Fruit fly (Drosophila melanogaster) whole organism, embryonic: Measurements from ENCODE around the gene HIP-R.
"Not testable (repeated sequence)": the region's sequence is repeated elsewhere in the genome, so short reads cannot be mapped to it uniquely, and the experiment has no call there.

Experiments
- BEAF-32 ChIP-seq: fragments of 200-800 bp; sonication (Bioruptor generic); optimal IDR thresholded peaks from 3 replicates; lab custom pipeline; 2017; ENCODE audit warnings: missing biosample characterization, missing genetic modification characterization, mild to moderate bottlenecking, moderate library complexity, missing genetic modification reagents
- Bgb ChIP-seq: fragments of 200-800 bp; sonication (Bioruptor generic); IDR thresholded peaks from 2 replicates; pipeline ENCODE4 v1.3.6; 2022; ENCODE audit warnings: missing biosample characterization, missing genetic modification characterization; ENCODE audit not compliant: partially characterized antibody
- Bteb2 ChIP-seq: fragments of 200-800 bp; sonication (Bioruptor generic); optimal IDR thresholded peaks from 2 replicates; lab custom pipeline; 2016; ENCODE audit warnings: missing biosample characterization, missing genetic modification characterization
- CG13624 ChIP-seq: fragments of 200-800 bp; sonication (Bioruptor generic); optimal IDR thresholded peaks from 2 replicates; lab custom pipeline; 2016; ENCODE audit warnings: missing biosample characterization, missing genetic modification characterization
- CG16813 ChIP-seq: fragments of 200-800 bp; sonication (Bioruptor generic); IDR thresholded peaks from 3 replicates; pipeline ENCODE4 v1.3.6; 2022; ENCODE audit warnings: missing biosample characterization, missing genetic modification characterization; ENCODE audit not compliant: partially characterized antibody
- CG2116 ChIP-seq: fragments of 200-800 bp; sonication (Bioruptor generic); optimal IDR thresholded peaks from 3 replicates; lab custom pipeline; 2018; ENCODE audit warnings: missing biosample characterization, mild to moderate bottlenecking, missing genetic modification characterization
- CG34224 ChIP-seq: fragments of 200-800 bp; sonication (Bioruptor generic); IDR thresholded peaks from 3 replicates; pipeline ENCODE4 v1.3.6; 2022; ENCODE audit warnings: missing biosample characterization, missing genetic modification characterization; ENCODE audit not compliant: partially characterized antibody
- CG7271 ChIP-seq: fragments of 200-800 bp; sonication (Bioruptor generic); optimal IDR thresholded peaks from 2 replicates; lab custom pipeline; 2018; ENCODE audit warnings: missing biosample characterization, mild to moderate bottlenecking, missing genetic modification characterization, moderate library complexity
- CG8089 ChIP-seq: fragments of 200-800 bp; sonication (Bioruptor generic); optimal IDR thresholded peaks from 3 replicates; lab custom pipeline; 2016; ENCODE audit warnings: missing biosample characterization, missing genetic modification characterization
- CG9876 ChIP-seq: fragments of 200-800 bp; sonication (Bioruptor generic); optimal IDR thresholded peaks from 2 replicates; lab custom pipeline; 2016; ENCODE audit warnings: missing biosample characterization, missing genetic modification characterization
- D19B ChIP-seq: fragments of 200-800 bp; sonication (Bioruptor generic); optimal IDR thresholded peaks from 2 replicates; lab custom pipeline; 2017; ENCODE audit warnings: missing biosample characterization, mild to moderate bottlenecking, missing genetic modification characterization
- Dll ChIP-seq: fragments of 200-800 bp; sonication (Bioruptor generic); IDR thresholded peaks from 4 replicates; pipeline ENCODE4 v1.3.6; 2022; ENCODE audit warnings: missing biosample characterization, missing genetic modification characterization; ENCODE audit not compliant: partially characterized antibody
- Dref ChIP-seq: fragments of 200-800 bp; sonication (Bioruptor generic); IDR thresholded peaks from 2 replicates; pipeline ENCODE4 v1.3.6; 2022; ENCODE audit warnings: missing biosample characterization, missing genetic modification characterization
- HLH4C ChIP-seq: fragments of 200-800 bp; sonication (Bioruptor generic); IDR thresholded peaks from 3 replicates; pipeline ENCODE4 v1.3.6; 2022; ENCODE audit warnings: missing biosample characterization, missing genetic modification characterization; ENCODE audit not compliant: partially characterized antibody
- Hr78 ChIP-seq, 2 experiments: fragments of 200-800 bp in 1 of 2; fragments of >200 bp in 1 of 2; sonication (Bioruptor generic) in 1 of 2; optimal IDR thresholded peaks; 2 replicates each; lab custom pipeline; 2017 to 2019; ENCODE audit warnings: missing biosample characterization in 2 of 2, missing genetic modification characterization in 2 of 2, mild to moderate bottlenecking in 1 of 2, moderate library complexity in 1 of 2
- Myb ChIP-seq: fragments of 200-800 bp; sonication (Bioruptor generic); optimal IDR thresholded peaks from 2 replicates; lab custom pipeline; 2016; ENCODE audit warnings: missing biosample characterization, missing genetic modification characterization
- NFAT ChIP-seq: fragments of 200-800 bp; sonication (Bioruptor generic); IDR thresholded peaks from 2 replicates; pipeline ENCODE4 v1.3.6; 2022; ENCODE audit warnings: missing biosample characterization, missing genetic modification characterization
- Opbp ChIP-seq: fragments of 200-800 bp; sonication (Bioruptor generic); IDR thresholded peaks from 3 replicates; pipeline ENCODE4 v1.3.6; 2022; ENCODE audit warnings: missing biosample characterization, missing genetic modification characterization; ENCODE audit not compliant: partially characterized antibody
- Scr ChIP-seq: fragments of 200-800 bp; sonication (Bioruptor generic); IDR thresholded peaks from 2 replicates; pipeline ENCODE4 v1.3.6; 2022; ENCODE audit warnings: missing biosample characterization, missing genetic modification characterization; ENCODE audit not compliant: partially characterized antibody
- Sry-δ ChIP-seq: fragments of 200-800 bp; sonication (Bioruptor generic); optimal IDR thresholded peaks from 2 replicates; lab custom pipeline; 2016; ENCODE audit warnings: missing biosample characterization, missing genetic modification characterization
- amos ChIP-seq: fragments of 200-800 bp; sonication (Bioruptor generic); IDR thresholded peaks from 2 replicates; pipeline ENCODE4 v1.3.6; 2022; ENCODE audit warnings: missing biosample characterization, missing genetic modification characterization; ENCODE audit not compliant: partially characterized antibody
- cato ChIP-seq: fragments of 200-800 bp; sonication (Bioruptor generic); optimal IDR thresholded peaks from 2 replicates; lab custom pipeline; 2016; ENCODE audit warnings: missing biosample characterization, missing genetic modification characterization, borderline replicate concordance
- chinmo ChIP-seq: fragments of 200-800 bp; sonication (Bioruptor generic); IDR thresholded peaks from 4 replicates; pipeline ENCODE4 v1.3.6; 2022; ENCODE audit warnings: missing biosample characterization, missing genetic modification characterization; ENCODE audit not compliant: partially characterized antibody
- disco-r ChIP-seq: fragments of 200-800 bp; sonication (Bioruptor generic); optimal IDR thresholded peaks from 2 replicates; lab custom pipeline; 2016; ENCODE audit warnings: missing biosample characterization, missing genetic modification characterization
- hb ChIP-seq: fragments of 200-800 bp; sonication (Bioruptor generic); IDR thresholded peaks from 3 replicates; pipeline ENCODE4 v1.3.6; 2022; ENCODE audit warnings: missing biosample characterization, missing genetic modification characterization; ENCODE audit not compliant: partially characterized antibody
- hbn ChIP-seq: fragments of 200-800 bp; sonication (Bioruptor generic); IDR thresholded peaks from 2 replicates; pipeline ENCODE4 v1.3.6; 2022; ENCODE audit warnings: missing biosample characterization, missing genetic modification characterization; ENCODE audit not compliant: partially characterized antibody
- knrl ChIP-seq: fragments of 200-800 bp; sonication (Bioruptor generic); IDR thresholded peaks from 3 replicates; pipeline ENCODE4 v1.3.6; 2022; ENCODE audit warnings: missing biosample characterization, missing genetic modification characterization; ENCODE audit not compliant: partially characterized antibody
- mld ChIP-seq: fragments of 200-800 bp; sonication (Bioruptor generic); IDR thresholded peaks from 3 replicates; pipeline ENCODE4 v1.3.6; 2022; ENCODE audit warnings: missing biosample characterization, missing genetic modification characterization; ENCODE audit not compliant: partially characterized antibody
- pita ChIP-seq: fragments of 200-800 bp; sonication (Bioruptor generic); optimal IDR thresholded peaks from 2 replicates; lab custom pipeline; 2017; ENCODE audit warnings: missing biosample characterization, mild to moderate bottlenecking, missing genetic modification characterization
- pnt ChIP-seq: fragments of 200-800 bp; sonication (Bioruptor generic); optimal IDR thresholded peaks from 3 replicates; lab custom pipeline; 2016; ENCODE audit warnings: missing biosample characterization, missing genetic modification characterization
- pros ChIP-seq: fragments of 200-800 bp; sonication (Bioruptor generic); optimal IDR thresholded peaks from 3 replicates; lab custom pipeline; 2019; ENCODE audit warnings: missing biosample characterization, mild to moderate bottlenecking, missing genetic modification characterization, moderate library complexity
- so ChIP-seq: fragments of 200-800 bp; sonication (Bioruptor generic); IDR thresholded peaks from 3 replicates; pipeline ENCODE4 v1.3.6; 2022; ENCODE audit warnings: missing biosample characterization, missing genetic modification characterization
- stwl ChIP-seq: fragments of 200-800 bp; sonication (Bioruptor generic); optimal IDR thresholded peaks from 3 replicates; lab custom pipeline; 2018; ENCODE audit warnings: missing biosample characterization, mild to moderate bottlenecking, missing genetic modification characterization, moderate library complexity
- tna ChIP-seq: fragments of 200-800 bp; sonication (Bioruptor generic); IDR thresholded peaks from 2 replicates; pipeline ENCODE4 v1.3.6; 2022; ENCODE audit warnings: missing biosample characterization, missing genetic modification characterization; ENCODE audit not compliant: partially characterized antibody
- zen ChIP-seq: fragments of 200-800 bp; sonication (Bioruptor generic); optimal IDR thresholded peaks from 3 replicates; lab custom pipeline; 2018; ENCODE audit warnings: missing biosample characterization, mild to moderate bottlenecking, missing genetic modification characterization, moderate library complexity
- zen2 ChIP-seq: fragments of 200-800 bp; sonication (Bioruptor generic); IDR thresholded peaks from 3 replicates; pipeline ENCODE4 v1.3.6; 2022; ENCODE audit warnings: missing biosample characterization, missing genetic modification characterization; ENCODE audit not compliant: partially characterized antibody

The HIP-R gene

dm6 chrX:3788432-3788831 is 1.3 kb upstream of the HIP-R start (continued):
- TF ChIP-seq pnt (GFP tag; lab: Kevin White, UChicago) (no peak), Bgb (peak; percentile 65), Dref (GFP tag; lab: Robert Waterston, UW) (peak; percentile 65), tna (GFP tag; lab: Robert Waterston, UW) (peak; percentile 82), Myb (GFP tag; lab: Kevin White, UChicago) (peak; percentile 45), pita (no peak), Sry-δ (GFP tag; lab: Kevin White, UChicago) (peak; percentile 8), hbn (peak; percentile 35; the same call in 1 of the 2 replicates), CG16813 (GFP tag; lab: Robert Waterston, UW) (peak; percentile 77), disco-r (GFP tag; lab: Kevin White, UChicago) (no peak), CG2116 (GFP tag; lab: Kevin White, UChicago) (peak; percentile 67), BEAF-32 (GFP tag; lab: Kevin White, UChicago) (peak; percentile 39), knrl (GFP tag; lab: Robert Waterston, UW) (peak; percentile 44; the same call in 1 of the 3 replicates), Dll (GFP tag; lab: Robert Waterston, UW) (peak; percentile 68; the same call in 2 of the 4 replicates), HLH4C (GFP tag; lab: Robert Waterston, UW) (peak; percentile 90), stwl (tag; lab: Kevin White, UChicago) (peak; percentile 95), amos (GFP tag; lab: Robert Waterston, UW) (peak; percentile 61; the same call in 1 of the 2 replicates), hb (GFP tag; lab: Robert Waterston, UW) (peak; percentile 67; the same call in 2 of the 3 replicates), CG34224 (GFP tag; lab: Robert Waterston, UW) (peak; percentile 71), zen2 (GFP tag; lab: Robert Waterston, UW) (peak; percentile 73; the same call in 2 of the 3 replicates), chinmo (GFP tag; lab: Robert Waterston, UW) (peak; percentile 59; the same call in 1 of the 4 replicates), Scr (peak; percentile 73), Opbp (GFP tag; lab: Robert Waterston, UW) (peak; percentile 80; the same call in 2 of the 3 replicates), CG13624 (GFP tag; lab: Kevin White, UChicago) (no peak), zen (no peak), mld (peak; percentile 83), CG8089 (GFP tag; lab: Kevin White, UChicago) (no peak)

- TF ChIP-seq CG7271 (tag; lab: Kevin White, UChicago) (no peak), so (no peak), amos (GFP tag; lab: Robert Waterston, UW) (no peak), D19B (GFP tag; lab: Kevin White, UChicago) (no peak), pros (peak; percentile 10), CG9876 (no peak), Hr78 (GFP tag; optimal IDR thresholded peaks at IDR 0.05; lab: Kevin White, UChicago) (peak in 1 of 2 experiments; percentile 86)
These were observed 485 bp upstream of the HIP-R start for dm6 chrX:3789284-3789683.

- TF ChIP-seq cato; Bteb2 (GFP tag; lab: Kevin White, UChicago); NFAT (GFP tag; lab: Robert Waterston, UW): not testable (repeated sequence)
These were observed 3.2 kb downstream of the HIP-R start, which contains the start of gene Crg-1 for dm6 chrX:3792923-3793322. Gene Crg-1 (plus strand): TSS chrX:3793223.
